Fruit fly (Drosophila melanogaster) whole organism, embryonic: ENCODE results near the gene RpL24-like.

Experiments
- Atf3 ChIP-seq: fragments of 200-800 bp; sonication (Bioruptor generic); optimal IDR thresholded peaks from 3 replicates; lab custom pipeline; 2016; ENCODE audit warnings: missing biosample characterization, missing genetic modification characterization
- B-H1 ChIP-seq: fragments of 200-800 bp; sonication (Bioruptor generic); IDR thresholded peaks from 3 replicates; pipeline ENCODE4 v1.3.6; 2022; ENCODE audit warnings: missing biosample characterization, missing genetic modification characterization
- BtbVII ChIP-seq: fragments of 200-800 bp; sonication (Bioruptor generic); optimal IDR thresholded peaks from 3 replicates; lab custom pipeline; 2017; ENCODE audit warnings: missing biosample characterization, mild to moderate bottlenecking, missing genetic modification characterization
- CG10462 ChIP-seq: fragments of 200-800 bp; sonication (Bioruptor generic); optimal IDR thresholded peaks from 2 replicates; lab custom pipeline; 2016; ENCODE audit warnings: missing biosample characterization, missing genetic modification characterization
- CG11398 ChIP-seq: fragments of 200-800 bp; sonication (Bioruptor generic); optimal IDR thresholded peaks from 2 replicates; lab custom pipeline; 2016; ENCODE audit warnings: missing biosample characterization, missing genetic modification characterization
- CG11504 ChIP-seq: fragments of 200-800 bp; sonication (Bioruptor generic); optimal IDR thresholded peaks from 3 replicates; lab custom pipeline; 2019; ENCODE audit warnings: missing biosample characterization, mild to moderate bottlenecking, missing genetic modification characterization, moderate library complexity
- CG12155 ChIP-seq: fragments of 200-800 bp; sonication (Bioruptor generic); optimal IDR thresholded peaks from 3 replicates; lab custom pipeline; 2016; ENCODE audit warnings: missing biosample characterization, missing genetic modification characterization
- CG1233 ChIP-seq: fragments of 200-800 bp; sonication (Bioruptor generic); optimal IDR thresholded peaks from 4 replicates; lab custom pipeline; 2018; ENCODE audit warnings: missing biosample characterization, mild to moderate bottlenecking, missing genetic modification characterization
- CG15479 ChIP-seq: fragments of 200-800 bp; sonication (Bioruptor generic); optimal IDR thresholded peaks from 3 replicates; lab custom pipeline; 2019; ENCODE audit warnings: missing biosample characterization, mild to moderate bottlenecking, missing genetic modification characterization, moderate library complexity
- CG17385 ChIP-seq: fragments of 200-800 bp; sonication (Bioruptor generic); optimal IDR thresholded peaks from 3 replicates; lab custom pipeline; 2018; ENCODE audit warnings: missing biosample characterization, mild to moderate bottlenecking, missing genetic modification characterization
- CG18476 ChIP-seq: fragments of 200-800 bp; sonication (Bioruptor generic); optimal IDR thresholded peaks from 2 replicates; lab custom pipeline; 2016; ENCODE audit warnings: missing biosample characterization, mild to moderate bottlenecking, missing genetic modification characterization
- CG18599 ChIP-seq: fragments of 200-800 bp; sonication (Bioruptor generic); optimal IDR thresholded peaks from 3 replicates; lab custom pipeline; 2017; ENCODE audit warnings: missing biosample characterization, missing genetic modification characterization, mild to moderate bottlenecking, moderate library complexity, missing genetic modification reagents
- CG2120 ChIP-seq: fragments of 200-800 bp; sonication (Bioruptor generic); optimal IDR thresholded peaks from 3 replicates; lab custom pipeline; 2016; ENCODE audit warnings: missing biosample characterization, missing genetic modification characterization
- CG2712 ChIP-seq: fragments of 200-800 bp; optimal IDR thresholded peaks from 3 replicates; lab custom pipeline; 2019; ENCODE audit warnings: missing biosample characterization, mild to moderate bottlenecking, missing genetic modification characterization, moderate library complexity
- CG2889 ChIP-seq: fragments of 200-800 bp; sonication (Bioruptor generic); IDR thresholded peaks from 3 replicates; pipeline ENCODE4 v1.3.6; 2022; ENCODE audit warnings: missing biosample characterization, missing genetic modification characterization
- CG42726 ChIP-seq: fragments of 200-800 bp; sonication (Bioruptor generic); IDR thresholded peaks from 2 replicates; pipeline ENCODE4 v1.3.6; 2022; ENCODE audit warnings: missing biosample characterization, missing genetic modification characterization; ENCODE audit not compliant: partially characterized antibody
- CG43689 ChIP-seq: fragments of 200-800 bp; sonication (Bioruptor generic); IDR thresholded peaks from 2 replicates; pipeline ENCODE4 v1.3.6; 2022; ENCODE audit warnings: missing biosample characterization, missing genetic modification characterization
- CG4854 ChIP-seq: fragments of 200-800 bp; sonication (Bioruptor generic); optimal IDR thresholded peaks from 2 replicates; lab custom pipeline; 2016; ENCODE audit warnings: missing biosample characterization, missing genetic modification characterization, inconsistent platforms
- CG6175 ChIP-seq: fragments of 200-800 bp; sonication (Bioruptor generic); IDR thresholded peaks from 3 replicates; pipeline ENCODE4 v1.3.6; 2022; ENCODE audit warnings: missing biosample characterization, missing genetic modification characterization
- CG6254 ChIP-seq: fragments of 200-800 bp; sonication (Bioruptor generic); optimal IDR thresholded peaks from 3 replicates; lab custom pipeline; 2017; ENCODE audit warnings: mild to moderate bottlenecking, missing biosample characterization, missing genetic modification reagents, missing genetic modification characterization
- CG6765 ChIP-seq: fragments of 200-800 bp; sonication (Bioruptor generic); optimal IDR thresholded peaks from 3 replicates; lab custom pipeline; 2017; ENCODE audit warnings: missing biosample characterization, mild to moderate bottlenecking, missing genetic modification characterization
- CG6791 ChIP-seq: fragments of 200-800 bp; sonication (Bioruptor generic); IDR thresholded peaks from 3 replicates; pipeline ENCODE4 v1.3.6; 2022; ENCODE audit warnings: missing biosample characterization, missing genetic modification characterization; ENCODE audit not compliant: partially characterized antibody
- CG7556 ChIP-seq: fragments of 200-800 bp; sonication (Bioruptor generic); optimal IDR thresholded peaks from 2 replicates; lab custom pipeline; 2017; ENCODE audit warnings: missing biosample characterization, mild to moderate bottlenecking, missing genetic modification characterization
- CG7928 ChIP-seq: fragments of 200-800 bp; sonication (Bioruptor generic); optimal IDR thresholded peaks from 2 replicates; lab custom pipeline; 2017; ENCODE audit warnings: missing biosample characterization, mild to moderate bottlenecking, missing genetic modification characterization
- CG8281 ChIP-seq: fragments of 200-800 bp; sonication (Bioruptor generic); optimal IDR thresholded peaks from 2 replicates; lab custom pipeline; 2018; ENCODE audit warnings: missing biosample characterization, mild to moderate bottlenecking, missing genetic modification characterization, moderate library complexity
- CG8478 ChIP-seq: fragments of >200 bp; optimal IDR thresholded peaks from 2 replicates; lab custom pipeline; 2018
- CG8765 ChIP-seq: fragments of 200-800 bp; sonication (Bioruptor generic); IDR thresholded peaks from 2 replicates; pipeline ENCODE4 v1.3.6; 2022; ENCODE audit warnings: missing biosample characterization, missing genetic modification characterization
- CG9932 ChIP-seq: fragments of 200-800 bp; sonication (Bioruptor generic); IDR thresholded peaks from 2 replicates; pipeline ENCODE4 v1.3.6; 2022; ENCODE audit warnings: missing biosample characterization, missing genetic modification characterization
- Fer1 ChIP-seq: fragments of 200-800 bp; sonication (Bioruptor generic); optimal IDR thresholded peaks from 2 replicates; lab custom pipeline; 2017; ENCODE audit warnings: missing biosample characterization, mild to moderate bottlenecking, missing genetic modification characterization
- Hmr ChIP-seq: fragments of 200-800 bp; sonication (Bioruptor generic); optimal IDR thresholded peaks from 3 replicates; lab custom pipeline; 2017; ENCODE audit warnings: mild to moderate bottlenecking, missing biosample characterization, missing genetic modification reagents, missing genetic modification characterization
- Meics ChIP-seq: fragments of 200-800 bp; sonication (Bioruptor generic); optimal IDR thresholded peaks from 2 replicates; lab custom pipeline; 2017; ENCODE audit warnings: missing biosample characterization, mild to moderate bottlenecking, missing genetic modification characterization
- Nf-YC ChIP-seq: fragments of 200-800 bp; optimal IDR thresholded peaks from 3 replicates; lab custom pipeline; 2019; ENCODE audit warnings: missing biosample characterization, mild to moderate bottlenecking, missing genetic modification characterization, moderate library complexity
- Opbp ChIP-seq: fragments of 200-800 bp; sonication (Bioruptor generic); IDR thresholded peaks from 3 replicates; pipeline ENCODE4 v1.3.6; 2022; ENCODE audit warnings: missing biosample characterization, missing genetic modification characterization; ENCODE audit not compliant: partially characterized antibody
- Optix ChIP-seq: fragments of 200-800 bp; sonication (Bioruptor generic); IDR thresholded peaks from 3 replicates; pipeline ENCODE4 v1.3.6; 2022; ENCODE audit warnings: missing biosample characterization, missing genetic modification characterization
- Rfx ChIP-seq: fragments of 200-800 bp; sonication (Bioruptor generic); IDR thresholded peaks from 2 replicates; pipeline ENCODE4 v1.3.6; 2022; ENCODE audit warnings: missing biosample characterization, missing genetic modification characterization
- Six4 ChIP-seq: fragments of 200-800 bp; sonication (Bioruptor generic); optimal IDR thresholded peaks from 2 replicates; lab custom pipeline; 2016; ENCODE audit warnings: missing biosample characterization, missing genetic modification characterization
- bcd ChIP-seq: fragments of 200-800 bp; sonication (Bioruptor generic); optimal IDR thresholded peaks from 2 replicates; lab custom pipeline; 2017; ENCODE audit warnings: missing biosample characterization, mild to moderate bottlenecking, missing genetic modification characterization
- danr ChIP-seq: fragments of 200-800 bp; sonication (Bioruptor generic); IDR thresholded peaks from 2 replicates; pipeline ENCODE4 v1.3.6; 2022; ENCODE audit warnings: missing biosample characterization, missing genetic modification characterization
- gem ChIP-seq: fragments of 200-800 bp; sonication (Bioruptor generic); optimal IDR thresholded peaks from 2 replicates; lab custom pipeline; 2019; ENCODE audit warnings: missing biosample characterization, mild to moderate bottlenecking, missing genetic modification characterization, moderate library complexity
- grau ChIP-seq: fragments of 200-800 bp; optimal IDR thresholded peaks from 3 replicates; lab custom pipeline; 2019; ENCODE audit warnings: missing biosample characterization, mild to moderate bottlenecking, missing genetic modification characterization, moderate library complexity
- knrl ChIP-seq: fragments of 200-800 bp; sonication (Bioruptor generic); IDR thresholded peaks from 3 replicates; pipeline ENCODE4 v1.3.6; 2022; ENCODE audit warnings: missing biosample characterization, missing genetic modification characterization; ENCODE audit not compliant: partially characterized antibody
- lab ChIP-seq: fragments of 200-800 bp; sonication (Bioruptor generic); optimal IDR thresholded peaks from 3 replicates; lab custom pipeline; 2017; ENCODE audit warnings: missing biosample characterization, missing genetic modification characterization, mild to moderate bottlenecking, moderate library complexity, missing genetic modification reagents
- lov ChIP-seq, 2 experiments: fragments of 200-800 bp in 1 of 2; fragments of >200 bp in 1 of 2; sonication (Bioruptor generic) in 1 of 2; IDR thresholded peaks in 1 of 2; optimal IDR thresholded peaks in 1 of 2; 2 replicates in 1 of 2; 3 replicates in 1 of 2; pipeline versions ENCODE4 v1.3.6 to Lab custom; 2017 to 2022; ENCODE audit warnings: missing biosample characterization in 1 of 2, missing genetic modification characterization in 1 of 2
- org-1 ChIP-seq: fragments of 200-800 bp; sonication (Bioruptor generic); optimal IDR thresholded peaks from 2 replicates; lab custom pipeline; 2017; ENCODE audit warnings: missing biosample characterization, missing genetic modification characterization
- pan ChIP-seq, 4 experiments: fragments of >200 bp in 3 of 4; fragments of 200-800 bp in 1 of 4; sonication (Bioruptor generic) in 1 of 4; optimal IDR thresholded peaks in 3 of 4; IDR thresholded peaks in 1 of 4; 2 replicates each; pipeline versions ENCODE4 v1.3.6 to Lab custom; 2017 to 2022; ENCODE audit warnings: missing biosample characterization in 2 of 4, missing genetic modification characterization in 2 of 4, mixed read lengths in 1 of 4
- rib ChIP-seq: fragments of 200-800 bp; sonication (Bioruptor generic); IDR thresholded peaks from 2 replicates; pipeline ENCODE4 v1.3.6; 2022; ENCODE audit warnings: missing biosample characterization, missing genetic modification characterization
- row ChIP-seq: fragments of 200-800 bp; sonication (Bioruptor generic); IDR thresholded peaks from 3 replicates; pipeline ENCODE4 v1.3.6; 2022; ENCODE audit warnings: missing biosample characterization, missing genetic modification characterization
- sens ChIP-seq: fragments of 200-800 bp; sonication (Bioruptor generic); peaks from one replicate; lab custom pipeline; 2016; ENCODE audit warnings: missing biosample characterization, missing genetic modification characterization
- sob ChIP-seq: fragments of 200-800 bp; sonication (Bioruptor generic); IDR thresholded peaks from 2 replicates; pipeline ENCODE4 v1.3.6; 2022; ENCODE audit warnings: missing biosample characterization, missing genetic modification characterization
- sqz ChIP-seq: fragments of 200-800 bp; sonication (Bioruptor generic); optimal IDR thresholded peaks from 3 replicates; lab custom pipeline; 2018; ENCODE audit warnings: missing biosample characterization, mild to moderate bottlenecking, missing genetic modification characterization
- vvl ChIP-seq: fragments of 200-800 bp; sonication (Bioruptor generic); IDR thresholded peaks from 2 replicates; pipeline ENCODE4 v1.3.6; 2022; ENCODE audit warnings: missing biosample characterization, missing genetic modification characterization

The RpL24-like gene

dm6 chr3R:11469745-11470144 lies 38.4 kb upstream of the RpL24-like start (continued):
- TF ChIP-seq CG7928 (GFP tag; lab: Kevin White, UChicago) (no peak), CG42726 (no peak), CG17385 (GFP tag; lab: Kevin White, UChicago) (no peak), Rfx (GFP tag; lab: Robert Waterston, UW) (no peak), pan (optimal IDR thresholded peaks at IDR 0.05; lab: Kevin White, UChicago) (no peak), pan (GFP tag; optimal IDR thresholded peaks at IDR 0.05 in 1 of 2, IDR thresholded peaks at IDR 0.05 in 1 of 2) (no peak), org-1 (no peak), Meics (peak; percentile 16), CG12155 (GFP tag; lab: Kevin White, UChicago) (no peak), CG4854 (GFP tag; lab: Kevin White, UChicago) (no peak), Atf3 (GFP tag; lab: Kevin White, UChicago) (no peak), CG2712 (tag; lab: Kevin White, UChicago) (no peak), row (GFP tag; lab: Robert Waterston, UW) (peak; percentile 35; the same call in 1 of the 3 replicates), CG9932 (GFP tag; lab: Robert Waterston, UW) (no peak), CG6791 (no peak), CG8281 (tag; lab: Kevin White, UChicago) (no peak), CG18599 (GFP tag; lab: Kevin White, UChicago) (peak; percentile 51), CG1233 (GFP tag; lab: Kevin White, UChicago) (no peak), CG2889 (GFP tag; lab: Robert Waterston, UW) (no peak), Opbp (GFP tag; lab: Robert Waterston, UW) (no peak), Hmr (GFP tag; lab: Kevin White, UChicago) (peak; percentile 31), sob (GFP tag; lab: Robert Waterston, UW) (no peak), CG11398 (no peak), vvl (GFP tag; lab: Robert Waterston, UW) (no peak), rib (GFP tag; lab: Robert Waterston, UW) (no peak), sens (GFP tag; lab: Kevin White, UChicago) (peak; percentile 21), lov (optimal IDR thresholded peaks at IDR 0.05; lab: Kevin White, UChicago) (no peak), lov (GFP tag; IDR thresholded peaks at IDR 0.05; lab: Robert Waterston, UW) (no peak), CG8478 (lab: Kevin White, UChicago) (no peak), CG6254 (GFP tag; lab: Kevin White, UChicago) (no peak), CG6765 (GFP tag; lab: Kevin White, UChicago) (no peak), CG43689 (no peak), danr (GFP tag; lab: Robert Waterston, UW) (no peak), sqz (GFP tag; lab: Kevin White, UChicago) (no peak), Six4 (GFP tag; lab: Kevin White, UChicago) (no peak), CG18476 (GFP tag; lab: Kevin White, UChicago) (no peak), bcd (GFP tag; lab: Kevin White, UChicago) (no peak), lab (GFP tag; lab: Kevin White, UChicago) (peak; percentile 30), Optix (GFP tag; lab: Robert Waterston, UW) (no peak), BtbVII (peak; percentile 19), Nf-YC (tag; lab: Kevin White, UChicago) (no peak), B-H1 (GFP tag; lab: Robert Waterston, UW) (no peak), CG7556 (GFP tag; lab: Kevin White, UChicago) (no peak), Fer1 (GFP tag; lab: Kevin White, UChicago) (peak; percentile 8), CG2120 (GFP tag; lab: Kevin White, UChicago) (peak; percentile 18), CG8765 (GFP tag; lab: Robert Waterston, UW) (no peak), knrl (GFP tag; lab: Robert Waterston, UW) (no peak), CG15479 (no peak), grau (tag; lab: Kevin White, UChicago) (peak; percentile 11), CG11504 (tag; lab: Kevin White, UChicago) (peak; percentile 34), gem (tag; lab: Kevin White, UChicago) (peak; percentile 19), CG10462 (no peak), CG6175 (GFP tag; lab: Robert Waterston, UW) (no peak)
- TF ChIP-seq, all 482 proteins: peak for 18
